Fruit fly (Drosophila melanogaster): ENCODE data around the gene CG3397.
A peak's percentile ranks its signal among the peaks of the same experiment; 100 is the strongest.

DNA sequence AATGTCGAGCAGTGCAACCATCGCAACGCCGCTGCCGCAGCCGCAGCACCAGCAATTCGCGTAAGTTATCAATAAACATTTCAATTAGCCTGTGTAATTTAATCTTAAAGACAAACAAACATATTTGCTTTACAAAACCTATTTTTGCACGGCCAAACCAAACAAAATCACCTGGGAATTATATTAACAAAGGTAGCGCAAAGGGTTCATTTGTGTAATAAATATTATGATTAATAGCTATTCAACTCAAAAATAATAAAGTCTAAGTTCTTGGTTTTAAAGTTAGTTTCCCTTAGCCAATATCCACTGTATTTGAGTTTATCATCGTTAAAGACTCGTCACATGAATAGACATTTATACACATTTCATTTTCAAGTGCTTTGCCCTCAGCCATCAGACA is 15.1 kb downstream of the CG3397 start:
- no peak for TF ChIP-seq CG34367 (tag; optimal IDR thresholded peaks at IDR 0.05)
- TF ChIP-seq CG15710 (tag; optimal IDR thresholded peaks at IDR 0.05), result peak; percentile 21
- 0 out of 2 replicates have a peak, but pooled peaks have one; percentile 22 for TF ChIP-seq CG12605 (GFP tag; IDR thresholded peaks at IDR 0.05)
- no peak for TF ChIP-seq gl (tag; optimal IDR thresholded peaks at IDR 0.05)

Data from whole organism, pupa.